Worm (Caenorhabditis elegans) whole organism, L4 larva: ENCODE measurements around the gene fbxa-100.

Source experiments
- F49E8.2 ChIP-seq: sonication (generic microtip); optimal IDR thresholded peaks from 2 replicates; lab custom pipeline; 2016; ENCODE audit warnings: missing compliant biosample characterization, mild to moderate bottlenecking, missing genetic modification characterization, borderline replicate concordance
- T26A8.4 ChIP-seq: fragments of 200-800 bp; sonication (Bioruptor generic); IDR thresholded peaks from 2 replicates; pipeline ENCODE4 v1.3.6; 2022; ENCODE audit warnings: missing genetic modification characterization, missing compliant biosample characterization
- Y5F2A.4 ChIP-seq: fragments of 200-800 bp; sonication (Bioruptor generic); optimal IDR thresholded peaks from 2 replicates; lab custom pipeline; 2018; ENCODE audit warnings: mild to moderate bottlenecking, missing genetic modification characterization, missing compliant biosample characterization
- Y75B8A.6 ChIP-seq: fragments of 200-800 bp; sonication (Bioruptor generic); IDR thresholded peaks from 2 replicates; pipeline ENCODE4 v1.3.6; 2022; ENCODE audit warnings: missing genetic modification reagents, missing genetic modification characterization, missing compliant biosample characterization
- ZK546.5 ChIP-seq, 2 experiments: sonication (generic microtip); optimal IDR thresholded peaks; 2 replicates each; lab custom pipeline; 2017; ENCODE audit warnings: missing biosample characterization in 2 of 2, missing genetic modification characterization in 2 of 2
- aha-1 ChIP-seq: fragments of 150-350 bp; peaks from one replicate; lab custom pipeline; 2014; ENCODE audit warnings: missing biosample characterization, missing genetic modification characterization
- aly-2 ChIP-seq: sonication (generic microtip); optimal IDR thresholded peaks from 2 replicates; lab custom pipeline; 2018; ENCODE audit warnings: missing biosample characterization, missing genetic modification characterization
- ama-1 ChIP-seq: fragments of 150-350 bp; optimal IDR thresholded peaks from 2 replicates; lab custom pipeline; 2014; ENCODE audit warnings: inconsistent platforms, mixed read lengths
- ceh-62 ChIP-seq: sonication (generic microtip); optimal IDR thresholded peaks from 2 replicates; lab custom pipeline; 2017; ENCODE audit warnings: missing biosample characterization, missing genetic modification characterization
- ceh-82 ChIP-seq: sonication (generic microtip); optimal IDR thresholded peaks from 2 replicates; lab custom pipeline; 2017; ENCODE audit warnings: missing biosample characterization, missing genetic modification characterization
- daf-16 ChIP-seq, 3 experiments: sonication (generic microtip); optimal IDR thresholded peaks; 2 replicates each; lab custom pipeline; 2016 to 2017; ENCODE audit warnings: missing genetic modification characterization in 3 of 3, missing genetic modification reagents in 3 of 3, mild to moderate bottlenecking in 2 of 3, missing compliant biosample characterization in 2 of 3, missing biosample characterization in 1 of 3, moderate library complexity in 1 of 3
- dmd-6 ChIP-seq: fragments of 200-800 bp; sonication (Bioruptor generic); IDR thresholded peaks from 2 replicates; pipeline ENCODE4 v1.3.6; 2022; ENCODE audit warnings: missing genetic modification reagents, missing genetic modification characterization, missing compliant biosample characterization
- dmd-8 ChIP-seq: fragments of 200-800 bp; sonication (Bioruptor generic); IDR thresholded peaks from 2 replicates; pipeline ENCODE4 v1.3.6; 2022; ENCODE audit warnings: missing genetic modification characterization, missing compliant biosample characterization
- dmd-9 ChIP-seq: fragments of 200-800 bp; sonication (Bioruptor generic); IDR thresholded peaks from 2 replicates; pipeline ENCODE4 v1.3.6; 2022; ENCODE audit warnings: missing genetic modification reagents, missing genetic modification characterization, missing compliant biosample characterization
- dpl-1 ChIP-seq: fragments of 150-350 bp; optimal IDR thresholded peaks from 2 replicates; lab custom pipeline; 2014; ENCODE audit warnings: missing biosample characterization, missing genetic modification reagents, missing genetic modification characterization
- dve-1 ChIP-seq: sonication (generic microtip); optimal IDR thresholded peaks from 2 replicates; lab custom pipeline; 2017; ENCODE audit warnings: antibody characterized with exemption, mild to moderate bottlenecking, missing genetic modification characterization, missing compliant biosample characterization; ENCODE audit not compliant: insufficient read depth
- egl-43 ChIP-seq: fragments of 200-800 bp; sonication (Bioruptor generic); IDR thresholded peaks from 2 replicates; pipeline ENCODE4 v1.3.6; 2022; ENCODE audit warnings: missing genetic modification reagents, missing genetic modification characterization, missing compliant biosample characterization
- fkh-10 ChIP-seq: fragments of 150-350 bp; optimal IDR thresholded peaks from 2 replicates; lab custom pipeline; 2014; ENCODE audit warnings: missing biosample characterization, missing genetic modification reagents, missing genetic modification characterization
- hlh-11 ChIP-seq: fragments of 200-800 bp; sonication (Bioruptor generic); optimal IDR thresholded peaks from 2 replicates; lab custom pipeline; 2018; ENCODE audit warnings: mild to moderate bottlenecking, missing genetic modification characterization, missing compliant biosample characterization
- hlh-30 ChIP-seq: sonication (generic microtip); optimal IDR thresholded peaks from 2 replicates; lab custom pipeline; 2017; ENCODE audit warnings: antibody characterized with exemption, mild to moderate bottlenecking, missing genetic modification characterization, missing compliant biosample characterization; ENCODE audit not compliant: insufficient read depth
- hmg-1.1 ChIP-seq: fragments of 200-800 bp; sonication (Bioruptor generic); IDR thresholded peaks from 2 replicates; pipeline ENCODE4 v1.3.6; 2022; ENCODE audit warnings: missing genetic modification reagents, missing genetic modification characterization, missing compliant biosample characterization
- lin-13 ChIP-seq: fragments of 150-350 bp; optimal IDR thresholded peaks from 2 replicates; lab custom pipeline; 2014; ENCODE audit warnings: missing biosample characterization, missing genetic modification reagents, missing genetic modification characterization
- lin-39 ChIP-seq: fragments of 150-350 bp; optimal IDR thresholded peaks from 2 replicates; lab custom pipeline; 2014; ENCODE audit warnings: missing biosample characterization, missing genetic modification reagents, missing genetic modification characterization
- lir-3 ChIP-seq: sonication (generic microtip); optimal IDR thresholded peaks from 2 replicates; lab custom pipeline; 2016; ENCODE audit warnings: mild to moderate bottlenecking, missing genetic modification characterization, missing compliant biosample characterization
- madf-9 ChIP-seq: fragments of 200-800 bp; sonication (Bioruptor generic); conservative IDR thresholded peaks from 2 replicates; pipeline ENCODE4 v1.3.6; 2022; ENCODE audit warnings: missing genetic modification reagents, missing genetic modification characterization, missing compliant biosample characterization
- mdt-29 ChIP-seq: fragments of 200-800 bp; sonication (Bioruptor generic); IDR thresholded peaks from 2 replicates; pipeline ENCODE4 v1.3.6; 2022; ENCODE audit warnings: missing genetic modification reagents, missing genetic modification characterization, missing compliant biosample characterization
- nhr-10 ChIP-seq: fragments of 150-350 bp; optimal IDR thresholded peaks from 2 replicates; lab custom pipeline; 2014; ENCODE audit warnings: missing biosample characterization, missing genetic modification characterization
- nhr-11 ChIP-seq: fragments of 150-350 bp; optimal IDR thresholded peaks from 2 replicates; lab custom pipeline; 2014; ENCODE audit warnings: missing biosample characterization, missing genetic modification characterization
- nhr-237 ChIP-seq: sonication (generic microtip); optimal IDR thresholded peaks from 2 replicates; lab custom pipeline; 2017; ENCODE audit warnings: missing biosample characterization, missing genetic modification characterization
- nhr-28 ChIP-seq: fragments of 150-350 bp; optimal IDR thresholded peaks from 2 replicates; lab custom pipeline; 2014; ENCODE audit warnings: missing biosample characterization, missing genetic modification characterization
- nhr-77 ChIP-seq: fragments of 150-350 bp; optimal IDR thresholded peaks from 2 replicates; lab custom pipeline; 2014; ENCODE audit warnings: missing biosample characterization, missing genetic modification characterization
- pqm-1 ChIP-seq: sonication (generic microtip); optimal IDR thresholded peaks from 2 replicates; lab custom pipeline; 2017; ENCODE audit warnings: missing biosample characterization, missing genetic modification characterization
- saeg-2 ChIP-seq: fragments of 200-800 bp; sonication (Bioruptor generic); IDR thresholded peaks from 2 replicates; pipeline ENCODE4 v1.3.6; 2022; ENCODE audit warnings: missing genetic modification reagents, missing genetic modification characterization, missing compliant biosample characterization
- sdz-12 ChIP-seq: fragments of 200-800 bp; sonication (Bioruptor generic); optimal IDR thresholded peaks from 2 replicates; lab custom pipeline; 2018; ENCODE audit warnings: mild to moderate bottlenecking, missing genetic modification characterization, missing compliant biosample characterization
- set-16 ChIP-seq: fragments of 200-800 bp; sonication (Bioruptor generic); IDR thresholded peaks from 2 replicates; pipeline ENCODE4 v1.3.6; 2022; ENCODE audit warnings: missing genetic modification reagents, missing genetic modification characterization, missing compliant biosample characterization
- skn-1 ChIP-seq: fragments of 150-350 bp; optimal IDR thresholded peaks from 2 replicates; lab custom pipeline; 2014; ENCODE audit warnings: missing biosample characterization, missing genetic modification characterization
- unc-130 ChIP-seq: sonication (generic microtip); optimal IDR thresholded peaks from 2 replicates; lab custom pipeline; 2016; ENCODE audit warnings: missing genetic modification reagents, missing genetic modification characterization, missing compliant biosample characterization
- vab-7 ChIP-seq: fragments of 200-800 bp; sonication (Bioruptor generic); IDR thresholded peaks from 2 replicates; pipeline ENCODE4 v1.3.6; 2022; ENCODE audit warnings: missing genetic modification reagents, missing genetic modification characterization, missing compliant biosample characterization
- zfp-2 ChIP-seq: sonication (generic microtip); optimal IDR thresholded peaks from 2 replicates; lab custom pipeline; 2016; ENCODE audit warnings: mild to moderate bottlenecking, missing genetic modification characterization, missing compliant biosample characterization
- zip-11 ChIP-seq: fragments of 200-800 bp; sonication (Bioruptor generic); IDR thresholded peaks from 2 replicates; pipeline ENCODE4 v1.3.6; 2022; ENCODE audit warnings: missing genetic modification characterization, missing compliant biosample characterization
- ztf-11 ChIP-seq: fragments of 150-350 bp; optimal IDR thresholded peaks from 2 replicates; lab custom pipeline; 2014; ENCODE audit warnings: missing biosample characterization, missing genetic modification characterization

fbxa-100 gene

DNA sequence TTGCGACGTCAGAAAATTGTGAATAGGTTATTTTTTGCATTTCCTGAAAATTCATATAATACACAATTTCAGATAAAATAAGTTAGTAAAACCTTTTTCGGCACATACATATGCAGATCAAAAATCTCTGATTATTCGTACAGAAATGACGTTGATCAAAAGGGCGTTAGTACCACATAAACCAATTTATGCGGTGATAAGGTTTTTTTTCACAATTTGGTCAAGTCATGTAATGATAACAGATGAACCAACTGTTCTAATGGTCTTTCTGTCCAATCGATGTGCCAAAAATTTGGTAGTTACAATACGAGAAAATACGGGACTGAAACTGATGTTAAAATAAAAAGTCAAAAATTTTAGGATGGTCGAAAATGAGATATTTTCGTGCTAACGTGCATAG is 18.1 kb upstream of the fbxa-100 start (continued):
- no peak for TF ChIP-seq unc-130
- no peak for TF ChIP-seq vab-7 (GFP tag; lab: Robert Waterston, UW)
- peak; percentile 74 for TF ChIP-seq pqm-1
- TF ChIP-seq lir-3 (tag; lab: Kevin White, UChicago): no peak
- TF ChIP-seq aha-1 (tag; lab: Kevin White, UChicago): no peak
- no peak for TF ChIP-seq ama-1 (lab: Kevin White, UChicago)
- TF ChIP-seq fkh-10 (GFP tag; lab: Kevin White, UChicago): no peak
- no peak for TF ChIP-seq hlh-11 (tag; lab: Kevin White, UChicago)
- no peak for TF ChIP-seq F49E8.2 (tag; lab: Kevin White, UChicago)
- peak; percentile 84 for TF ChIP-seq nhr-28 (tag; lab: Kevin White, UChicago)
- TF ChIP-seq zfp-2 (tag; lab: Kevin White, UChicago): no peak
- no peak for TF ChIP-seq ceh-82 (tag; lab: Kevin White, UChicago)
- TF ChIP-seq saeg-2 (GFP tag; lab: Robert Waterston, UW): no peak
- no peak for TF ChIP-seq egl-43
- TF ChIP-seq T26A8.4 (GFP tag; lab: Robert Waterston, UW): no peak
- TF ChIP-seq ceh-62: no peak
- no peak for TF ChIP-seq dmd-8
- TF ChIP-seq hlh-30 (tag; lab: Kevin White, UChicago): no peak
- no peak for TF ChIP-seq nhr-11 (tag; lab: Kevin White, UChicago)
- no peak for TF ChIP-seq ztf-11 (tag; lab: Kevin White, UChicago)
- TF ChIP-seq hmg-1.1 (GFP tag; lab: Robert Waterston, UW): no peak
- no peak for TF ChIP-seq Y5F2A.4 (GFP tag; lab: Kevin White, UChicago)
- no peak for TF ChIP-seq nhr-237 (tag; lab: Kevin White, UChicago)
- TF ChIP-seq daf-16 (GFP tag; optimal IDR thresholded peaks at IDR 0.05; lab: Kevin White, UChicago): no peak
- TF ChIP-seq daf-16 (tag; optimal IDR thresholded peaks at IDR 0.05; lab: Kevin White, UChicago): peak; percentile 42
- no peak for TF ChIP-seq madf-9 (GFP tag; lab: Robert Waterston, UW)
- no peak for TF ChIP-seq lin-39 (tag; lab: Kevin White, UChicago)
- TF ChIP-seq skn-1 (tag; lab: Kevin White, UChicago): no peak
- TF ChIP-seq dmd-9 (GFP tag; lab: Robert Waterston, UW): no peak
- TF ChIP-seq sdz-12 (GFP tag; lab: Kevin White, UChicago): no peak
- no peak for TF ChIP-seq lin-13 (GFP tag; lab: Kevin White, UChicago)
- no peak for TF ChIP-seq aly-2
- no peak for TF ChIP-seq set-16 (GFP tag; lab: Robert Waterston, UW)
- no peak for TF ChIP-seq Y75B8A.6 (GFP tag; lab: Robert Waterston, UW)
- no peak for TF ChIP-seq nhr-10 (tag; lab: Kevin White, UChicago)
- TF ChIP-seq ZK546.5 (tag; optimal IDR thresholded peaks at IDR 0.05; lab: Kevin White, UChicago): no peak
- no peak for TF ChIP-seq mdt-29 (GFP tag; lab: Robert Waterston, UW)

DNA sequence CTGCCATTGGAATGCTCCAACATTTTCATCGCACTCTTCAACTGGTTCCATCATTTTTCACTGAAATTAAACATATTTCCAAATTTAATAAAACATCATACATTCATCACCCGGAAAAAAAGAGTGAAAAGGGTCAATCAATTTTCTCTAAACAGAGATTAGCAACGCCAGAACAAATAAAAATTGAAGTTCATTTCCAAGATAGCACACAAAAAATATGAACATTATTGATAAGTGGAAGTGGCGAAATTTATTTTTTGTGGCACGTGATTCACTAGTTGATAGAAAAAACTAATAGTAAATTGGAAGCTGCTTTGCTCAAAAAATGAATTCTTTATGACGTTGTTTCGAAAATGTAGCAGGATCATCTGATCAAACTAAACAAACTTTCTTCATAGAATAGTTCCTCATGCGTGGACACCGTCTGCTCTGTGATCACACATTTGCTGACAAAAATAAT is 13.4 kb upstream of the fbxa-100 start, which contains the start of the genes F14H3.12 and srj-29:
Gene F14H3.12 (minus strand): TSS at position 74 of the 460 bp plus-strand sequence.
Gene srj-29 (plus strand): TSS at position 410 of the 460 bp plus-strand sequence.
- peak; percentile 79 for TF ChIP-seq dve-1 (tag; lab: Kevin White, UChicago)
- TF ChIP-seq hlh-11 (tag; lab: Kevin White, UChicago): peak; percentile 49
- TF ChIP-seq dpl-1: no peak
- TF ChIP-seq zip-11: no peak
- peak; percentile 74 for TF ChIP-seq nhr-28 (tag; lab: Kevin White, UChicago)
- peak; percentile 74 for TF ChIP-seq dmd-6 (GFP tag; lab: Robert Waterston, UW)
- no peak for TF ChIP-seq ceh-62
- TF ChIP-seq daf-16 (GFP tag; optimal IDR thresholded peaks at IDR 0.05; lab: Kevin White, UChicago): no peak
- peak; percentile 83 for TF ChIP-seq daf-16 (tag; optimal IDR thresholded peaks at IDR 0.05; lab: Kevin White, UChicago)
- peak; percentile 52 for TF ChIP-seq nhr-77 (tag; lab: Kevin White, UChicago)
- peak; percentile 73 for TF ChIP-seq pqm-1
